Worm (Caenorhabditis elegans): ENCODE results near the gene hda-1.

- TF ChIP-seq pha-4 (tag; optimal IDR thresholded peaks at IDR 0.05) (no peak), ceh-34 (tag; optimal IDR thresholded peaks at IDR 0.05) (no peak), npax-4 (tag; optimal IDR thresholded peaks at IDR 0.05) (no peak), ceh-31 (tag; optimal IDR thresholded peaks at IDR 0.05) (no peak), ahr-1 (tag; optimal IDR thresholded peaks at IDR 0.05) (no peak)
Measured at ce11 chrV:14504774-14505173, 20.4 kb upstream of the hda-1 start.

Data from whole organism, late embryonic.